Worm (Caenorhabditis elegans): ENCODE measurements around the gene Y43F8C.5.

DNA sequence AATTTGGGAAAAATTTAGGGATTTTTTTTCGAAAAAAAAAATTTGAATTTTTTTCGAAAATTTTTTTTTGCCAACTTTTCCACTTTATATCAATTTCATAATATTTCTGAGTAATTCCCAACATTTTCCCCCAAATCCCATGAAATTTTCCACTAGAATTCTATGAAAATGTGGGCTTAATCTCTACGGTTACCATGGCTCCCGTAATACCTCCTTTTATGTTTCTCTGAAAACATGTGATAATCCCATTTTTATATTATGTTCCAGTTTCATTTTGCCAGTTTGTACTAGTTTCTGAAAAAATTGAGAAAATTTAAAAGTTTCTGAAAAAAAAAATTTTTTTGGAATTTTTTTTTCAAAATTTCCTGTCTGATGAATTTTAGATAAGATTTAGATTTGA is 35.8 kb upstream of the Y43F8C.5 start:
- no peak for TF ChIP-seq mdl-1 (tag; optimal IDR thresholded peaks at IDR 0.05)
- TF ChIP-seq aly-2 (tag; optimal IDR thresholded peaks at IDR 0.05): no peak
- no peak for TF ChIP-seq elt-3 (tag; optimal IDR thresholded peaks at IDR 0.05)
- TF ChIP-seq ZK546.5 (tag; optimal IDR thresholded peaks at IDR 0.05): no peak
- TF ChIP-seq fkh-10 (GFP tag; optimal IDR thresholded peaks at IDR 0.05): no peak
- TF ChIP-seq ceh-9 (tag; optimal IDR thresholded peaks at IDR 0.05): no peak
